Fruit fly (Drosophila melanogaster) whole organism, prepupa: ENCODE measurements around the gene CG11670.

Experiments
- CG10631 ChIP-seq: fragments of 200-800 bp; sonication (Bioruptor generic); optimal IDR thresholded peaks from 2 replicates; lab custom pipeline; 2016; ENCODE audit warnings: missing biosample characterization, missing genetic modification characterization
- CG11762 ChIP-seq: fragments of 200-800 bp; sonication (Bioruptor generic); optimal IDR thresholded peaks from 3 replicates; lab custom pipeline; 2016; ENCODE audit warnings: missing biosample characterization, missing genetic modification characterization; ENCODE audit not compliant: insufficient read depth
- CG15336 ChIP-seq: fragments of 200-800 bp; sonication (Bioruptor generic); IDR thresholded peaks from 2 replicates; pipeline ENCODE4 v1.3.6; 2022; ENCODE audit warnings: missing biosample characterization, missing genetic modification characterization
- CG1621 ChIP-seq: fragments of 200-800 bp; sonication (Bioruptor generic); optimal IDR thresholded peaks from 3 replicates; lab custom pipeline; 2018; ENCODE audit warnings: missing biosample characterization, mild to moderate bottlenecking, missing genetic modification characterization
- CG16779 ChIP-seq: fragments of 200-800 bp; sonication (Bioruptor generic); optimal IDR thresholded peaks from 3 replicates; lab custom pipeline; 2017; ENCODE audit warnings: missing biosample characterization, mild to moderate bottlenecking, missing genetic modification characterization
- CG3032 ChIP-seq: fragments of 200-800 bp; optimal IDR thresholded peaks from 2 replicates; lab custom pipeline; 2019; ENCODE audit warnings: missing biosample characterization, mild to moderate bottlenecking, missing genetic modification characterization, moderate library complexity
- CG31627 ChIP-seq: fragments of 200-800 bp; sonication (Bioruptor generic); optimal IDR thresholded peaks from 3 replicates; lab custom pipeline; 2016; ENCODE audit warnings: missing biosample characterization, missing genetic modification characterization
- CG32006 ChIP-seq: fragments of 200-800 bp; sonication (Bioruptor generic); optimal IDR thresholded peaks from 3 replicates; lab custom pipeline; 2017; ENCODE audit warnings: missing biosample characterization, mild to moderate bottlenecking, missing genetic modification characterization
- CG34406 ChIP-seq: fragments of 200-800 bp; sonication (Bioruptor generic); optimal IDR thresholded peaks from 3 replicates; lab custom pipeline; 2016; ENCODE audit warnings: missing biosample characterization, missing genetic modification characterization
- CG3919 ChIP-seq: fragments of 200-800 bp; sonication (Bioruptor generic); optimal IDR thresholded peaks from 3 replicates; lab custom pipeline; 2016; ENCODE audit warnings: missing biosample characterization, missing genetic modification characterization
- CG4318 ChIP-seq: fragments of 200-800 bp; sonication (Bioruptor generic); optimal IDR thresholded peaks from 3 replicates; lab custom pipeline; 2017; ENCODE audit warnings: missing biosample characterization, mild to moderate bottlenecking, missing genetic modification characterization
- CG6163 ChIP-seq: fragments of 200-800 bp; sonication (Bioruptor generic); IDR thresholded peaks from 3 replicates; pipeline ENCODE4 v1.3.6; 2022; ENCODE audit warnings: missing biosample characterization, missing genetic modification characterization
- CG6276 ChIP-seq: fragments of 200-800 bp; sonication (Bioruptor generic); optimal IDR thresholded peaks from 2 replicates; lab custom pipeline; 2017; ENCODE audit warnings: missing biosample characterization, mild to moderate bottlenecking, missing genetic modification characterization
- CG6792 ChIP-seq: fragments of 200-800 bp; sonication (Bioruptor generic); optimal IDR thresholded peaks from 3 replicates; lab custom pipeline; 2016; ENCODE audit warnings: missing biosample characterization, missing genetic modification characterization
- CG6808 ChIP-seq: fragments of 200-800 bp; sonication (Bioruptor generic); optimal IDR thresholded peaks from 3 replicates; lab custom pipeline; 2017; ENCODE audit warnings: missing biosample characterization, missing genetic modification characterization, mild to moderate bottlenecking, moderate library complexity, missing genetic modification reagents
- CG6854 ChIP-seq: fragments of 200-800 bp; sonication (Bioruptor generic); optimal IDR thresholded peaks from 2 replicates; lab custom pipeline; 2017; ENCODE audit warnings: missing biosample characterization, mild to moderate bottlenecking, missing genetic modification characterization
- CG7368 ChIP-seq: fragments of 200-800 bp; sonication (Bioruptor generic); optimal IDR thresholded peaks from 3 replicates; lab custom pipeline; 2016; ENCODE audit warnings: missing biosample characterization, missing genetic modification characterization
- CG8119 ChIP-seq: fragments of 200-800 bp; sonication (Bioruptor generic); IDR thresholded peaks from 3 replicates; pipeline ENCODE4 v1.3.6; 2022; ENCODE audit warnings: missing biosample characterization, missing genetic modification characterization
- CG9139 ChIP-seq: fragments of 200-800 bp; sonication (Bioruptor generic); optimal IDR thresholded peaks from 3 replicates; lab custom pipeline; 2017; ENCODE audit warnings: missing biosample characterization, mild to moderate bottlenecking, missing genetic modification characterization
- Eip75B ChIP-seq: fragments of 200-800 bp; sonication (Bioruptor generic); optimal IDR thresholded peaks from 3 replicates; lab custom pipeline; 2016; ENCODE audit warnings: missing biosample characterization, missing genetic modification characterization
- Eip78C ChIP-seq: fragments of 200-800 bp; sonication (Bioruptor generic); peaks from one replicate; lab custom pipeline; 2016; ENCODE audit warnings: missing biosample characterization, missing genetic modification characterization
- Eip93F ChIP-seq: fragments of 200-800 bp; sonication (Bioruptor generic); optimal IDR thresholded peaks from 2 replicates; lab custom pipeline; 2016; ENCODE audit warnings: missing biosample characterization, mild to moderate bottlenecking, missing genetic modification characterization
- Ets21C ChIP-seq: fragments of 200-800 bp; sonication (Bioruptor generic); optimal IDR thresholded peaks from 3 replicates; lab custom pipeline; 2016; ENCODE audit warnings: missing biosample characterization, missing genetic modification characterization
- Hr38 ChIP-seq: sonication (Bioruptor generic); optimal IDR thresholded peaks from 2 replicates; lab custom pipeline; 2016; ENCODE audit warnings: missing biosample characterization, missing genetic modification characterization
- Hr39 ChIP-seq: fragments of 200-800 bp; sonication (Bioruptor generic); optimal IDR thresholded peaks from 2 replicates; lab custom pipeline; 2016; ENCODE audit warnings: missing biosample characterization, missing genetic modification characterization
- Lpt ChIP-seq: fragments of 200-800 bp; sonication (Bioruptor generic); optimal IDR thresholded peaks from 3 replicates; lab custom pipeline; 2016; ENCODE audit warnings: missing biosample characterization, missing genetic modification characterization
- OdsH ChIP-seq: fragments of 200-800 bp; sonication (Bioruptor generic); optimal IDR thresholded peaks from 3 replicates; lab custom pipeline; 2016; ENCODE audit warnings: missing biosample characterization, missing genetic modification characterization
- Smox ChIP-seq: fragments of 200-800 bp; sonication (Bioruptor generic); optimal IDR thresholded peaks from 3 replicates; lab custom pipeline; 2016; ENCODE audit warnings: missing biosample characterization, missing genetic modification characterization
- Sox102F ChIP-seq: fragments of 200-800 bp; sonication (Bioruptor generic); optimal IDR thresholded peaks from 2 replicates; lab custom pipeline; 2016; ENCODE audit warnings: missing biosample characterization, mild to moderate bottlenecking, missing genetic modification characterization
- Sox14 ChIP-seq: fragments of 200-800 bp; sonication (Bioruptor generic); optimal IDR thresholded peaks from 3 replicates; lab custom pipeline; 2016; ENCODE audit warnings: missing biosample characterization, missing genetic modification characterization
- acj6 ChIP-seq: fragments of 200-800 bp; sonication (Bioruptor generic); optimal IDR thresholded peaks from 3 replicates; lab custom pipeline; 2016; ENCODE audit warnings: missing biosample characterization, missing genetic modification characterization
- cyc ChIP-seq: fragments of 200-800 bp; sonication (Bioruptor generic); optimal IDR thresholded peaks from 3 replicates; lab custom pipeline; 2016; ENCODE audit warnings: missing biosample characterization, missing genetic modification characterization
- dac ChIP-seq: fragments of 200-800 bp; sonication (Bioruptor generic); optimal IDR thresholded peaks from 2 replicates; lab custom pipeline; 2017; ENCODE audit warnings: missing biosample characterization, mild to moderate bottlenecking, missing genetic modification characterization
- dsx ChIP-seq: fragments of 200-800 bp; optimal IDR thresholded peaks from 3 replicates; lab custom pipeline; 2019; ENCODE audit warnings: missing biosample characterization, mild to moderate bottlenecking, missing genetic modification characterization, moderate library complexity; ENCODE audit not compliant: poor library complexity, severe bottlenecking
- eg ChIP-seq: fragments of 200-800 bp; sonication (Bioruptor generic); IDR thresholded peaks from 3 replicates; pipeline ENCODE4 v1.3.6; 2022; ENCODE audit warnings: missing biosample characterization, missing genetic modification characterization
- esn ChIP-seq: fragments of 200-800 bp; sonication (Bioruptor generic); optimal IDR thresholded peaks from 2 replicates; lab custom pipeline; 2016; ENCODE audit warnings: missing biosample characterization, mild to moderate bottlenecking, missing genetic modification characterization, moderate library complexity
- fd59A ChIP-seq: fragments of 200-800 bp; sonication (Bioruptor generic); optimal IDR thresholded peaks from 2 replicates; lab custom pipeline; 2017; ENCODE audit warnings: missing biosample characterization, mild to moderate bottlenecking, missing genetic modification characterization, missing genetic modification reagents
- fd85E ChIP-seq: fragments of 200-800 bp; sonication (Bioruptor generic); optimal IDR thresholded peaks from 3 replicates; lab custom pipeline; 2016; ENCODE audit warnings: missing biosample characterization, missing genetic modification characterization
- fkh ChIP-seq: fragments of 200-800 bp; sonication (Bioruptor generic); optimal IDR thresholded peaks from 3 replicates; lab custom pipeline; 2017; ENCODE audit warnings: missing biosample characterization, mild to moderate bottlenecking, missing genetic modification characterization, moderate library complexity
- lz ChIP-seq: fragments of 200-800 bp; sonication (Bioruptor generic); optimal IDR thresholded peaks from 3 replicates; lab custom pipeline; 2016; ENCODE audit warnings: missing biosample characterization, missing genetic modification characterization
- net ChIP-seq: fragments of 200-800 bp; sonication (Bioruptor generic); optimal IDR thresholded peaks from 3 replicates; lab custom pipeline; 2016; ENCODE audit warnings: missing biosample characterization, missing genetic modification characterization
- pdm3 ChIP-seq: fragments of 200-800 bp; sonication (Bioruptor generic); optimal IDR thresholded peaks from 3 replicates; lab custom pipeline; 2016; ENCODE audit warnings: missing biosample characterization, missing genetic modification characterization
- salr ChIP-seq, 2 experiments: fragments of 200-800 bp; sonication (Bioruptor generic); optimal IDR thresholded peaks; 3 replicates each; lab custom pipeline; 2016 to 2018; ENCODE audit warnings: missing biosample characterization in 2 of 2, missing genetic modification characterization in 2 of 2, mild to moderate bottlenecking in 1 of 2
- ss ChIP-seq, 2 experiments: fragments of 200-800 bp; sonication (Bioruptor generic); optimal IDR thresholded peaks; 2 replicates in 1 of 2; 3 replicates in 1 of 2; lab custom pipeline; 2017 to 2018; ENCODE audit warnings: mild to moderate bottlenecking in 2 of 2, missing biosample characterization in 2 of 2, missing genetic modification characterization in 2 of 2, moderate library complexity in 1 of 2
- svp ChIP-seq: fragments of 200-800 bp; sonication (Bioruptor generic); peaks from one replicate; lab custom pipeline; 2016; ENCODE audit warnings: missing biosample characterization, missing genetic modification characterization
- topi ChIP-seq: fragments of 200-800 bp; sonication (Bioruptor generic); optimal IDR thresholded peaks from 3 replicates; lab custom pipeline; 2016; ENCODE audit warnings: missing biosample characterization, missing genetic modification characterization
- vri ChIP-seq: fragments of 200-800 bp; sonication (Bioruptor generic); optimal IDR thresholded peaks from 3 replicates; lab custom pipeline; 2016; ENCODE audit warnings: missing biosample characterization, mild to moderate bottlenecking, missing genetic modification characterization

CG11670 gene

DNA sequence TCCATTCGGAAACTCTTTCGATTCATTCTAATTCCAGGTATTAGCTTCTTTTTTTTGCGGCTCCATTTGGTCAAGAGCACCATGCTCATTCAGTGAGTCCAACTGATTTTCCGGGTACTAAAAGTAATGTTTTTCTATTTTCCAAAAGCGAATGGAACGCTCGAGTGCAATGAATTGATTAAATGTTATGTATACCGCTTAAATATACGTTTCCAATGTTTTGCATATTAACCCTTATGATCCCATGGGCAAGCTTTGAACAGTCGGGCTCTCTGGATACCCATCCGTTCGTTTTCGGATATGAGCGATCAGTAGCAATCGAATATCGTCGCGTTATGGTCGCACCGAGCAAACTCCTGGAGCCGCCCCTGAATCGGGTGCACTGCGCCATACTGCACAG, 5.6 kb downstream of the CG11670 start, which contains the start of gene CG31157:
Gene CG31157 (plus strand): TSS at position 301 of the 400 bp plus-strand sequence.
- no peak for TF ChIP-seq CG8119
- TF ChIP-seq CG3032 (tag; lab: Kevin White, UChicago) = no peak
- no peak for TF ChIP-seq CG16779
- no peak for TF ChIP-seq CG7368
- no peak for TF ChIP-seq vri (GFP tag; lab: Kevin White, UChicago)
- TF ChIP-seq fd59A (GFP tag; lab: Kevin White, UChicago) = no peak
- no peak for TF ChIP-seq CG9139 (GFP tag; lab: Kevin White, UChicago)

DNA sequence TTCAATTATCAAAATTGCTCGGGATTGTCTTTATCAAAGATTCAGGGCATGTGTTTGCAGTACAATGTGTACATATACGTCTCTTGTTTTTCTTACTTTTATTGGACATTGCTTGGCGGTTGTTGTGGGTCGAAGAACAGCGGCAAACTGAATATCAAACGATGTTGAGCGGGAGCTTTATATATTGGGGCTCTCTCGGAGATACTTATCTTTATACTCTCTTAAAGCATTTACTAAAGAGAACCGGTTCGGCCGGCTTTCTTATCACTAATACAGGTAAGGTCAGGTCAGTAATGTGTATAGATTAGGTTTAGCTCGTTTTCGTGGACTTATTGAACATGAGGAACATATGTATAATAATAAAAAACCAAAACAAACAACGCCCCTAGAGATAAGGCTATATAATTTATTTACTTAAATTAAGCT, 9.5 kb downstream of the CG11670 start, which contains the start of gene CG7966:
Gene CG7966 (minus strand): TSS at position 156 of the 426 bp plus-strand sequence.
- TF ChIP-seq CG6163 (GFP tag; lab: Robert Waterston, UW) (no peak; the same call in 1 of the 3 replicates), lz (GFP tag; lab: Kevin White, UChicago) (no peak), acj6 (GFP tag; lab: Kevin White, UChicago) (no peak), cyc (GFP tag; lab: Kevin White, UChicago) (no peak), dac (no peak), CG3032 (tag; lab: Kevin White, UChicago) (peak; percentile 23), CG9139 (GFP tag; lab: Kevin White, UChicago) (peak; percentile 52), fkh (peak; percentile 100), eg (GFP tag; lab: Robert Waterston, UW) (peak; percentile 46; the same call in 2 of the 3 replicates), Sox14 (no peak), Sox102F (GFP tag; lab: Kevin White, UChicago) (peak; percentile 67), CG15336 (peak; percentile 55; the same call in 1 of the 2 replicates), CG3919 (GFP tag; lab: Kevin White, UChicago) (peak; percentile 53), esn (GFP tag; lab: Kevin White, UChicago) (peak; percentile 49), pdm3 (GFP tag; lab: Kevin White, UChicago) (no peak), CG1621 (tag; lab: Kevin White, UChicago) (peak; percentile 25), Eip78C (GFP tag; lab: Kevin White, UChicago) (peak; percentile 86), topi (GFP tag; lab: Kevin White, UChicago) (peak; percentile 13), CG6792 (GFP tag; lab: Kevin White, UChicago) (peak; percentile 32), Eip93F (no peak), fd85E (no peak), Hr39 (GFP tag; lab: Kevin White, UChicago) (no peak), CG4318 (no peak), Hr38 (no peak), ss (GFP tag; optimal IDR thresholded peaks at IDR 0.05; lab: Kevin White, UChicago) (peak in 1 of 2 experiments; percentile 47), net (GFP tag; lab: Kevin White, UChicago) (peak; percentile 31), Smox (GFP tag; lab: Kevin White, UChicago) (no peak), Eip75B (GFP tag; lab: Kevin White, UChicago) (peak; percentile 58), CG6276 (GFP tag; lab: Kevin White, UChicago) (no peak), CG11762 (no peak), Lpt (peak; percentile 42), salr (GFP tag; optimal IDR thresholded peaks at IDR 0.05; lab: Kevin White, UChicago) (no peak), dsx (GFP tag; lab: Kevin White, UChicago) (peak; percentile 96), vri (GFP tag; lab: Kevin White, UChicago) (peak; percentile 92), svp (peak; percentile 95), CG6854 (GFP tag; lab: Kevin White, UChicago) (peak; percentile 81), Ets21C (GFP tag; lab: Kevin White, UChicago) (no peak), CG6808 (GFP tag; lab: Kevin White, UChicago) (no peak), CG32006 (GFP tag; lab: Kevin White, UChicago) (no peak), OdsH (GFP tag; lab: Kevin White, UChicago) (no peak), CG10631 (GFP tag; lab: Kevin White, UChicago) (no peak), CG8119 (0 out of 3 replicates have a peak, but pooled peaks have one; percentile 51), CG34406 (GFP tag; lab: Kevin White, UChicago) (no peak), CG31627 (GFP tag; lab: Kevin White, UChicago) (no peak)
